Worm (Caenorhabditis elegans) whole organism, late embryonic: Measurements from ENCODE around the gene samp-1.

ENCODE experiments used
- C08G9.2 ChIP-seq: sonication (generic microtip); optimal IDR thresholded peaks from 2 replicates; lab custom pipeline; 2016; ENCODE audit warnings: mild to moderate bottlenecking, missing genetic modification characterization, moderate library complexity, missing compliant biosample characterization
- C38D4.7 ChIP-seq: fragments of 200-800 bp; sonication (Bioruptor generic); optimal IDR thresholded peaks from 2 replicates; lab custom pipeline; 2018; ENCODE audit warnings: mild to moderate bottlenecking, missing genetic modification characterization, moderate library complexity, missing compliant biosample characterization
- F13H6.1 ChIP-seq: sonication (generic microtip); optimal IDR thresholded peaks from 2 replicates; lab custom pipeline; 2016; ENCODE audit warnings: missing genetic modification characterization, missing compliant biosample characterization
- T23F11.4 ChIP-seq: fragments of 200-800 bp; sonication (Bioruptor generic); optimal IDR thresholded peaks from 2 replicates; lab custom pipeline; 2018; ENCODE audit warnings: mild to moderate bottlenecking, missing genetic modification characterization, missing compliant biosample characterization
- ama-1 ChIP-seq: fragments of 150-350 bp; optimal IDR thresholded peaks from 2 replicates; lab custom pipeline; 2014
- ceh-18 ChIP-seq: sonication (generic microtip); optimal IDR thresholded peaks from 2 replicates; lab custom pipeline; 2016; ENCODE audit warnings: missing genetic modification characterization, missing compliant biosample characterization
- ceh-19 ChIP-seq: fragments of 200-800 bp; sonication (Bioruptor generic); optimal IDR thresholded peaks from 2 replicates; lab custom pipeline; 2018; ENCODE audit warnings: mild to moderate bottlenecking, missing genetic modification characterization, missing compliant biosample characterization
- ceh-2 ChIP-seq: sonication (generic microtip); optimal IDR thresholded peaks from 2 replicates; lab custom pipeline; 2016; ENCODE audit warnings: missing genotype, missing genetic modification characterization, missing compliant biosample characterization
- ceh-30 ChIP-seq: fragments of 150-350 bp; optimal IDR thresholded peaks from 2 replicates; lab custom pipeline; 2014; ENCODE audit warnings: missing biosample characterization, missing genetic modification characterization
- ceh-34 ChIP-seq: sonication (generic microtip); optimal IDR thresholded peaks from 2 replicates; lab custom pipeline; 2016; ENCODE audit warnings: mild to moderate bottlenecking, missing genetic modification characterization, missing compliant biosample characterization
- ceh-45 ChIP-seq: fragments of 200-800 bp; sonication (Bioruptor generic); IDR thresholded peaks from 2 replicates; pipeline ENCODE4 v1.3.6; 2022; ENCODE audit warnings: missing genetic modification reagents, missing genetic modification characterization, missing compliant biosample characterization
- ceh-9 ChIP-seq: sonication (generic microtip); optimal IDR thresholded peaks from 2 replicates; lab custom pipeline; 2016; ENCODE audit warnings: mild to moderate bottlenecking, missing genetic modification characterization, inconsistent platforms, missing compliant biosample characterization
- che-1 ChIP-seq: sonication (generic microtip); optimal IDR thresholded peaks from 2 replicates; lab custom pipeline; 2016; ENCODE audit warnings: mild to moderate bottlenecking, missing genetic modification characterization, missing compliant biosample characterization
- dmd-4 ChIP-seq: sonication (generic microtip); optimal IDR thresholded peaks from 2 replicates; lab custom pipeline; 2016; ENCODE audit warnings: borderline replicate concordance, missing genetic modification characterization, missing compliant biosample characterization
- dve-1 ChIP-seq: sonication (generic microtip); optimal IDR thresholded peaks from 2 replicates; lab custom pipeline; 2017; ENCODE audit warnings: antibody characterized with exemption, mild to moderate bottlenecking, missing genetic modification characterization, missing compliant biosample characterization
- elt-2 ChIP-seq: sonication (generic microtip); optimal IDR thresholded peaks from 2 replicates; lab custom pipeline; 2016; ENCODE audit warnings: missing genetic modification reagents, missing genetic modification characterization, missing compliant biosample characterization
- elt-4 ChIP-seq: sonication (generic microtip); optimal IDR thresholded peaks from 2 replicates; lab custom pipeline; 2016; ENCODE audit warnings: missing genetic modification characterization, missing compliant biosample characterization
- eyg-1 ChIP-seq: sonication (generic microtip); optimal IDR thresholded peaks from 2 replicates; lab custom pipeline; 2016; ENCODE audit warnings: missing genotype, missing genetic modification characterization, missing compliant biosample characterization
- fkh-10 ChIP-seq: fragments of 150-350 bp; optimal IDR thresholded peaks from 2 replicates; lab custom pipeline; 2014; ENCODE audit warnings: missing biosample characterization, missing genetic modification reagents, missing genetic modification characterization
- fkh-6 ChIP-seq: sonication (generic microtip); optimal IDR thresholded peaks from 2 replicates; lab custom pipeline; 2016; ENCODE audit warnings: missing genetic modification characterization, missing compliant biosample characterization
- gmeb-2 ChIP-seq: sonication (generic microtip); optimal IDR thresholded peaks from 2 replicates; lab custom pipeline; 2016; ENCODE audit warnings: missing genetic modification characterization, inconsistent platforms, missing compliant biosample characterization
- hlh-13 ChIP-seq: fragments of 200-800 bp; sonication (Bioruptor generic); optimal IDR thresholded peaks from 2 replicates; lab custom pipeline; 2018; ENCODE audit warnings: mild to moderate bottlenecking, missing genetic modification characterization, missing compliant biosample characterization
- hlh-6 ChIP-seq: sonication (generic microtip); optimal IDR thresholded peaks from 2 replicates; lab custom pipeline; 2016; ENCODE audit warnings: missing genotype, missing genetic modification characterization, missing compliant biosample characterization
- mec-3 ChIP-seq: sonication (generic microtip); optimal IDR thresholded peaks from 2 replicates; lab custom pipeline; 2016; ENCODE audit warnings: borderline replicate concordance, missing genetic modification characterization, missing compliant biosample characterization
- nhr-232 ChIP-seq: sonication (generic microtip); optimal IDR thresholded peaks from 2 replicates; lab custom pipeline; 2016; ENCODE audit warnings: missing genetic modification characterization, missing compliant biosample characterization
- odd-2 ChIP-seq: sonication (generic microtip); optimal IDR thresholded peaks from 2 replicates; lab custom pipeline; 2017; ENCODE audit warnings: antibody characterized with exemption, mild to moderate bottlenecking, missing genetic modification characterization, missing compliant biosample characterization
- pax-1 ChIP-seq: fragments of 150-350 bp; optimal IDR thresholded peaks from 2 replicates; lab custom pipeline; 2014; ENCODE audit warnings: missing biosample characterization, missing genetic modification characterization
- pha-4 ChIP-seq: fragments of 150-350 bp; optimal IDR thresholded peaks from 2 replicates; lab custom pipeline; 2018; ENCODE audit warnings: missing biosample characterization, missing genetic modification reagents, missing genetic modification characterization
- pqm-1 ChIP-seq: sonication (generic microtip); optimal IDR thresholded peaks from 2 replicates; lab custom pipeline; 2016; ENCODE audit warnings: missing genetic modification characterization, missing compliant biosample characterization
- sox-4 ChIP-seq: sonication (generic microtip); optimal IDR thresholded peaks from 2 replicates; lab custom pipeline; 2017; ENCODE audit warnings: mild to moderate bottlenecking, missing genetic modification characterization, inconsistent platforms, missing compliant biosample characterization
- tbx-2 ChIP-seq: sonication (generic microtip); optimal IDR thresholded peaks from 2 replicates; lab custom pipeline; 2016; ENCODE audit warnings: missing genetic modification characterization, missing compliant biosample characterization
- unc-3 ChIP-seq, 2 experiments: fragments of 200-800 bp in 1 of 2; sonication (Bioruptor generic) in 1 of 2; sonication (generic microtip) in 1 of 2; conservative IDR thresholded peaks in 1 of 2; optimal IDR thresholded peaks in 1 of 2; 2 replicates each; pipeline versions ENCODE4 v1.3.6 to Lab custom; 2016 to 2022; ENCODE audit warnings: missing compliant biosample characterization in 2 of 2, missing genetic modification characterization in 2 of 2, missing genetic modification reagents in 1 of 2
- unc-42 ChIP-seq: sonication (generic microtip); optimal IDR thresholded peaks from 2 replicates; lab custom pipeline; 2016; ENCODE audit warnings: missing genotype, missing genetic modification characterization, missing compliant biosample characterization
- unc-55 ChIP-seq: sonication (generic microtip); optimal IDR thresholded peaks from 2 replicates; lab custom pipeline; 2017; ENCODE audit warnings: missing biosample characterization, missing genetic modification reagents, missing genetic modification characterization
- unc-86 ChIP-seq: sonication (generic microtip); optimal IDR thresholded peaks from 2 replicates; lab custom pipeline; 2016; ENCODE audit warnings: missing genetic modification characterization, missing compliant biosample characterization
- zip-5 ChIP-seq: sonication (generic microtip); optimal IDR thresholded peaks from 2 replicates; lab custom pipeline; 2016; ENCODE audit warnings: missing genetic modification characterization, missing compliant biosample characterization
- ztf-16 ChIP-seq: sonication (generic microtip); optimal IDR thresholded peaks from 2 replicates; lab custom pipeline; 2017; ENCODE audit warnings: missing genetic modification characterization, missing compliant biosample characterization

The samp-1 gene

DNA sequence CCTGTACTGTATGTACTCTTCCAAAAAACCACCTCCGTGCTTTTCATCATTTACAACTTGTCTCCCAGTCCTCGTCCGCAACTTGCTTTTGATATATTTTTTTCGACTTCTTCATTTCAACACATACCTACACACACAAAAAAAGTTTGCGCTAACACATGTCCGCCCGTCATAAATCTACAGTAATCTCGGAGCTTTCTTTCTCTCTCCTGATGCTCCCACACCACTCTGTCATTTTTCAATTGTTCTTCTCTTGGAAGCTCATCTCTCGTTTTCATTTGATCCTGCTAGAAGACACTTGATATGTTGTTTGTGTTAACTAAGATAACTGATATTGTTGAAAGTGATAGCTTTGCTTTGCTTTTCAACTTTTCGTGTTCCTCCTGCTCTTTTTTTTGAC, 21.5 kb upstream of the samp-1 start:
- TF ChIP-seq pha-4 (tag; lab: Kevin White, UChicago) (no peak), ama-1 (lab: Kevin White, UChicago) (no peak), ceh-34 (tag; lab: Kevin White, UChicago) (no peak), gmeb-2 (tag; lab: Kevin White, UChicago) (no peak), elt-4 (tag; lab: Kevin White, UChicago) (no peak), che-1 (tag; lab: Kevin White, UChicago) (no peak), pax-1 (tag; lab: Kevin White, UChicago) (no peak), ceh-30 (tag; lab: Kevin White, UChicago) (no peak), fkh-6 (tag; lab: Kevin White, UChicago) (no peak), F13H6.1 (no peak), odd-2 (tag; lab: Kevin White, UChicago) (no peak), unc-42 (tag; lab: Kevin White, UChicago) (no peak), ceh-19 (no peak), ceh-18 (tag; lab: Kevin White, UChicago) (no peak), ceh-2 (tag; lab: Kevin White, UChicago) (no peak)

ce11 chrII:11281666-11282065, 21.0 kb upstream of the samp-1 start, which contains the start of gene unc-130:
TSS of gene unc-130 (plus strand) at chrII:11281966.
- TF ChIP-seq C08G9.2 (tag; lab: Kevin White, UChicago) (no peak), unc-3 (GFP tag; conservative IDR thresholded peaks at IDR 0.05; lab: Robert Waterston, UW) (no peak), unc-3 (tag; optimal IDR thresholded peaks at IDR 0.05; lab: Kevin White, UChicago) (no peak), fkh-6 (tag; lab: Kevin White, UChicago) (no peak), nhr-232 (tag; lab: Kevin White, UChicago) (no peak), ceh-9 (tag; lab: Kevin White, UChicago) (no peak), pha-4 (tag; lab: Kevin White, UChicago) (no peak), dmd-4 (tag; lab: Kevin White, UChicago) (no peak), ceh-19 (no peak), pqm-1 (tag; lab: Kevin White, UChicago) (no peak), fkh-10 (GFP tag; lab: Kevin White, UChicago) (no peak), eyg-1 (tag; lab: Kevin White, UChicago) (no peak), dve-1 (tag; lab: Kevin White, UChicago) (no peak), C38D4.7 (GFP tag; lab: Kevin White, UChicago) (no peak), elt-2 (tag; lab: Kevin White, UChicago) (no peak), hlh-13 (GFP tag; lab: Kevin White, UChicago) (no peak), unc-42 (tag; lab: Kevin White, UChicago) (no peak)

ce11 chrII:11283013-11283412, 19.7 kb upstream of the samp-1 start:
- no peak for TF ChIP-seq zip-5 (tag; lab: Kevin White, UChicago)
- no peak for TF ChIP-seq ceh-2 (tag; lab: Kevin White, UChicago)
- TF ChIP-seq ztf-16 (tag; lab: Kevin White, UChicago), result no peak
- TF ChIP-seq T23F11.4 (GFP tag; lab: Kevin White, UChicago), result no peak
- no peak for TF ChIP-seq pqm-1 (tag; lab: Kevin White, UChicago)
- TF ChIP-seq ceh-45 (GFP tag; lab: Robert Waterston, UW), result no peak
- no peak for TF ChIP-seq nhr-232 (tag; lab: Kevin White, UChicago)
- no peak for TF ChIP-seq elt-2 (tag; lab: Kevin White, UChicago)
- no peak for TF ChIP-seq dve-1 (tag; lab: Kevin White, UChicago)
- no peak for TF ChIP-seq sox-4 (tag; lab: Kevin White, UChicago)
- peak; percentile 6 for TF ChIP-seq tbx-2 (tag; lab: Kevin White, UChicago)
- TF ChIP-seq unc-55 (GFP tag; lab: Kevin White, UChicago), result peak; percentile 28
- TF ChIP-seq unc-86 (tag; lab: Kevin White, UChicago), result no peak
- TF ChIP-seq hlh-6, result no peak
- no peak for TF ChIP-seq mec-3 (tag; lab: Kevin White, UChicago)
- TF ChIP-seq, all 69 proteins: peak for 2
